Worm (Caenorhabditis elegans) whole organism, L3 larva: ENCODE data around the gene lge-1.

ENCODE experiments used
- nhr-77 ChIP-seq: fragments of 150-350 bp; optimal IDR thresholded peaks from 2 replicates; lab custom pipeline; 2014; ENCODE audit warnings: missing biosample characterization, missing genetic modification characterization
- ztf-11 ChIP-seq: fragments of 150-350 bp; optimal IDR thresholded peaks from 2 replicates; lab custom pipeline; 2014; ENCODE audit warnings: missing biosample characterization, missing genetic modification characterization

ce11 chrX:10951922-10952321 lies 14.4 kb upstream of the lge-1 start:
- TF ChIP-seq nhr-77 (tag; lab: Kevin White, UChicago) (no peak), ztf-11 (no peak)
